Fruit fly (Drosophila melanogaster): ENCODE results near the gene CG43052.

DNA sequence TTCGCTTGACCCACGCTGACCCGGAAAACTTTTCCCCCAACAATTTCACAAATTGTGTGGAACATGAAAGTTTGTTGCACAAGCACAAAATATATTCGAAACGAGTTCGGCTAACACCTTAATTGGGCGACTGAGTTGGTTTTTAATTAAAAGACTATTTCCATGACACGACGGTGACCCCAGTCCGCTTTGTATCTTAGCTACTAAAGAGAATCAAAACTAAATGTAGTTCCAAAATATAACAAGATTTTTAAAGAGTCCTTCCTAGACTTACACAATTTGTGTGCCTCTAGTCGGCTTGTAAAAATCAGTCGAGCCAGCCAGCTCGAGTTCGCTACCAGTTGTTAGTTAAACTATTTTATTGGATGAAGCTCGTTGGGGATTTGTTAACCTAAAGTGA, 13.9 kb upstream of the CG43052 start, which contains the start of gene CG15286:
- no peak for TF ChIP-seq CG5204 (GFP tag; optimal IDR thresholded peaks at IDR 0.05)
- no peak for TF ChIP-seq CG14711 (tag; optimal IDR thresholded peaks at IDR 0.05)
- TF ChIP-seq CG12768 (GFP tag; optimal IDR thresholded peaks at IDR 0.05): no peak
- TF ChIP-seq ovo (GFP tag; optimal IDR thresholded peaks at IDR 0.05): no peak
- TF ChIP-seq CG33017 (tag; optimal IDR thresholded peaks at IDR 0.05): no peak
- no peak for TF ChIP-seq CG7101 (tag; optimal IDR thresholded peaks at IDR 0.05)
- TF ChIP-seq pad (GFP tag; optimal IDR thresholded peaks at IDR 0.05): no peak
- no peak for TF ChIP-seq bab1 (GFP tag; optimal IDR thresholded peaks at IDR 0.05)
- no peak for TF ChIP-seq CG1620 (GFP tag; optimal IDR thresholded peaks at IDR 0.05)
- no peak for TF ChIP-seq Hr96 (GFP tag; optimal IDR thresholded peaks at IDR 0.05)
- no peak for TF ChIP-seq Crg-1 (GFP tag; optimal IDR thresholded peaks at IDR 0.05)
- no peak for TF ChIP-seq Clk (GFP tag; optimal IDR thresholded peaks at IDR 0.05)
- TF ChIP-seq kay (GFP tag; ENCODE audit: borderline replicate concordance): no peak

All from whole organism, adult.